Worm (Caenorhabditis elegans): ENCODE data around the gene nspc-3.

Gene nspc-3

ce11 chrX:8545971-8546442 lies 9.1 kb downstream of the nspc-3 start, which contains the start of gene sdha-1 (continued):
- TF ChIP-seq unc-62 (GFP tag; optimal IDR thresholded peaks at IDR 0.05): no peak
- TF ChIP-seq alr-1 (tag; optimal IDR thresholded peaks at IDR 0.05; ENCODE audit: borderline replicate concordance): no peak
- TF ChIP-seq ces-1 (GFP tag; optimal IDR thresholded peaks at IDR 0.05): no peak
- TF ChIP-seq irx-1 (tag; optimal IDR thresholded peaks at IDR 0.05): peak; percentile 71
- peak; percentile 62 for TF ChIP-seq lir-3 (tag; optimal IDR thresholded peaks at IDR 0.05; ENCODE audit: poor library complexity)
- TF ChIP-seq unc-98 (GFP tag; IDR thresholded peaks at IDR 0.05): no peak
- peak; percentile 87 for TF ChIP-seq fkh-8 (tag; optimal IDR thresholded peaks at IDR 0.05)
- peak; percentile 83 for TF ChIP-seq ztf-4 (tag; optimal IDR thresholded peaks at IDR 0.05)
- no peak for TF ChIP-seq efl-3 (GFP tag; optimal IDR thresholded peaks at IDR 0.05)
- TF ChIP-seq rnt-1 (tag; optimal IDR thresholded peaks at IDR 0.05): peak; percentile 90
- no peak for TF ChIP-seq Y116A8C.19 (tag; optimal IDR thresholded peaks at IDR 0.05; ENCODE audit: borderline replicate concordance)
- TF ChIP-seq unc-30 (tag; optimal IDR thresholded peaks at IDR 0.05): no peak
- no peak for TF ChIP-seq ets-5 (GFP tag; IDR thresholded peaks at IDR 0.05)
- TF ChIP-seq dpl-1 (GFP tag; optimal IDR thresholded peaks at IDR 0.05): peak; percentile 66 to 82 (median 79)
- TF ChIP-seq skn-1 (tag; optimal IDR thresholded peaks at IDR 0.05): peak; percentile 79
- TF ChIP-seq nhr-77 (tag; optimal IDR thresholded peaks at IDR 0.05): peak; percentile 64
- no peak for TF ChIP-seq tlp-1 (tag; optimal IDR thresholded peaks at IDR 0.05)
- TF ChIP-seq blmp-1 (tag; optimal IDR thresholded peaks at IDR 0.05): peak; percentile 89
- TF ChIP-seq nhr-11 (tag; optimal IDR thresholded peaks at IDR 0.05): no peak
- peak; percentile 59 for TF ChIP-seq fkh-10 (GFP tag; optimal IDR thresholded peaks at IDR 0.05)
- TF ChIP-seq lin-13 (GFP tag; optimal IDR thresholded peaks at IDR 0.05): peak; percentile 70
- no peak for TF ChIP-seq pqm-1 (tag; optimal IDR thresholded peaks at IDR 0.05)
- peak; percentile 96 for TF ChIP-seq snu-23 (GFP tag; optimal IDR thresholded peaks at IDR 0.05)
- peak; percentile 41 for TF ChIP-seq F16B12.6 (tag; optimal IDR thresholded peaks at IDR 0.05)
- TF ChIP-seq ceh-63 (GFP tag; optimal IDR thresholded peaks at IDR 0.05): no peak
- TF ChIP-seq nhr-76 (tag; optimal IDR thresholded peaks at IDR 0.05): no peak
- TF ChIP-seq lin-35 (GFP tag; optimal IDR thresholded peaks at IDR 0.05): peak; percentile 77 to 91
- peak; percentile 63 for TF ChIP-seq lin-39 (tag; optimal IDR thresholded peaks at IDR 0.05)
- TF ChIP-seq tbx-2 (tag; optimal IDR thresholded peaks at IDR 0.05): peak; percentile 89
- TF ChIP-seq jun-1 (tag; optimal IDR thresholded peaks at IDR 0.05): peak; percentile 84
- TF ChIP-seq nhr-12 (tag; optimal IDR thresholded peaks at IDR 0.05): no peak
- no peak for TF ChIP-seq ceh-8 (GFP tag; optimal IDR thresholded peaks at IDR 0.05)
- TF ChIP-seq zip-4 (GFP tag; optimal IDR thresholded peaks at IDR 0.05): peak; percentile 53
- TF ChIP-seq aha-1 (tag; optimal IDR thresholded peaks at IDR 0.05): peak; percentile 88
- peak; percentile 59 for TF ChIP-seq aly-2 (tag; optimal IDR thresholded peaks at IDR 0.05)
- TF ChIP-seq nhr-71 (tag; optimal IDR thresholded peaks at IDR 0.05): peak; percentile 94
- TF ChIP-seq sptf-1 (tag; optimal IDR thresholded peaks at IDR 0.05): no peak
- TF ChIP-seq unc-130 (tag; optimal IDR thresholded peaks at IDR 0.05): peak; percentile 83
- TF ChIP-seq nhr-85 (tag): peak; percentile 93
- peak; percentile 63 for TF ChIP-seq grh-1 (GFP tag; IDR thresholded peaks at IDR 0.05)
- TF ChIP-seq lin-15B (tag; optimal IDR thresholded peaks at IDR 0.05): peak; percentile 70
- TF ChIP-seq egl-27 (tag; optimal IDR thresholded peaks at IDR 0.05): no peak
- peak; percentile 93 for TF ChIP-seq swsn-7 (tag; optimal IDR thresholded peaks at IDR 0.05)
- TF ChIP-seq mep-1 (tag; optimal IDR thresholded peaks at IDR 0.05): peak; percentile 96
- no peak for TF ChIP-seq sox-4 (tag; optimal IDR thresholded peaks at IDR 0.05)
- TF ChIP-seq dsc-1 (tag; optimal IDR thresholded peaks at IDR 0.05): peak; percentile 76
- TF ChIP-seq vab-15 (tag; optimal IDR thresholded peaks at IDR 0.05): no peak
- no peak for TF ChIP-seq hlh-4 (tag; optimal IDR thresholded peaks at IDR 0.05)
- TF ChIP-seq xbp-1 (tag; optimal IDR thresholded peaks at IDR 0.05): peak; percentile 91
- TF ChIP-seq egl-13 (tag; optimal IDR thresholded peaks at IDR 0.05): peak; percentile 74
- peak; percentile 70 to 72 for TF ChIP-seq efl-1 (optimal IDR thresholded peaks at IDR 0.05)
- TF ChIP-seq efl-1 (GFP tag; optimal IDR thresholded peaks at IDR 0.05 in 1 of 2): peak; percentile 69 to 96
- TF ChIP-seq elt-3 (tag; optimal IDR thresholded peaks at IDR 0.05): peak in 3 of 6 experiments; percentile 42 to 87 (median 63)
- TF ChIP-seq nhr-90 (tag; optimal IDR thresholded peaks at IDR 0.05; ENCODE audit: poor library complexity): peak; percentile 90

Measured in whole organism, L1 larva.